Worm (Caenorhabditis elegans): Measurements from ENCODE around the gene W09G12.9.

Gene W09G12.9

ce11 chrIV:1266138-1266537, 49.7 kb downstream of the W09G12.9 start:
- no peak for TF ChIP-seq zip-2 (tag; optimal IDR thresholded peaks at IDR 0.05)
- peak; percentile 68 for TF ChIP-seq php-3 (GFP tag; IDR thresholded peaks at IDR 0.05)
- peak; percentile 85 for TF ChIP-seq dmd-6 (GFP tag; IDR thresholded peaks at IDR 0.05)
- no peak for TF ChIP-seq daf-16 (GFP tag; optimal IDR thresholded peaks at IDR 0.05)
- TF ChIP-seq daf-16 (tag; optimal IDR thresholded peaks at IDR 0.05): peak; percentile 71
- peak; percentile 78 for TF ChIP-seq nhr-28 (tag; optimal IDR thresholded peaks at IDR 0.05)
- peak; percentile 63 for TF ChIP-seq hlh-11 (tag; optimal IDR thresholded peaks at IDR 0.05)
- no peak for TF ChIP-seq spr-1 (tag; optimal IDR thresholded peaks at IDR 0.05)
- TF ChIP-seq nhr-77 (tag; optimal IDR thresholded peaks at IDR 0.05): peak; percentile 73
- peak; percentile 98 for TF ChIP-seq pqm-1 (tag; optimal IDR thresholded peaks at IDR 0.05)
- TF ChIP-seq dve-1 (tag; optimal IDR thresholded peaks at IDR 0.05; ENCODE audit: insufficient read depth): peak; percentile 67
- TF ChIP-seq lin-1 (GFP tag; IDR thresholded peaks at IDR 0.05): 0 out of 2 replicates have a peak, but pooled peaks have one; percentile 11
- no peak for TF ChIP-seq F26F4.8 (GFP tag; conservative IDR thresholded peaks at IDR 0.05)

- no peak for TF ChIP-seq saeg-2 (GFP tag; IDR thresholded peaks at IDR 0.05)
- TF ChIP-seq madf-5 (GFP tag; IDR thresholded peaks at IDR 0.05): no peak
- TF ChIP-seq pqm-1 (tag; optimal IDR thresholded peaks at IDR 0.05): peak; percentile 81
- peak; percentile 56 for TF ChIP-seq nhr-28 (tag; optimal IDR thresholded peaks at IDR 0.05)
- TF ChIP-seq dmd-6 (GFP tag; IDR thresholded peaks at IDR 0.05): peak; percentile 58
Observed at ce11 chrIV:1266724-1267123, 50.3 kb downstream of the W09G12.9 start, which contains the start of gene clec-170. TSS of gene clec-170 (plus strand) at chrIV:1266866.
